Fruit fly (Drosophila melanogaster): Measurements from ENCODE around the gene LManIII.
A peak's percentile ranks its signal among the peaks of the same experiment; 100 is the strongest.

Gene LManIII

DNA sequence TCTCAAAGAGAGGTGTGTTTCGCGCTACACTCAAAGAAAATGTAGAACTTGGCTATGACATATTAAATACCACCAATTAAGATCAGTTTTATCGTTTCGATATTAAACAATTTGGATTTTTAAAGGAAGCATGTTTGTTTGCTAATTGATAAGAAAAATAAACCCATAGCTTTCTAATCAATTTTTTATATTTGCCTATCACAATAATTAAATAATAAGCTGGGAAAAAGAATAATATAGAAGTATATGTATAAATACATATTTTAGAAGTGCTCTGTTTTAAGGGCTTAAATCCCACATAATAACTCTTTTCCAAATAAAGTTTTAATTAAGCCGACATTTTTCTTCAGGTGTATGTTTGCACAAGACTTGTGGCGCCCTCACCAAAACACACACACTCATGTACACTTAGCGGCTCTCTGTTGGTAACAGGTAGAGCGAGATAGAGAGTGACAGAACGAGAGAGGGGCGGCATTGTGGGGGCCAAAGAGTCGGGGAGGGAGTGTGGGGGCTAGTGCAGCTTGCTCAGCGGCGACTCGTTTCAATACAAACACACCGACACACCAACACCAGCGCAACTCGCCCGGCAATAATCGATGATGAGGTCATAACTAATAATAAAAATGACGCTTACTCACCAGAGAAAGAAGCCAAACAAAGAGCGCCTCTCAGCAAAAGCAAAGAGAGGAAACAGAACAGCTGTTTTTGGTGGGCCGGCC is 50.7 kb downstream of the LManIII start (continued):
- TF ChIP-seq insv (GFP tag; optimal IDR thresholded peaks at IDR 0.05) (peak in 1 of 2 experiments; percentile 68), pros (GFP tag; optimal IDR thresholded peaks at IDR 0.05) (peak; percentile 47), ci (GFP tag; IDR thresholded peaks at IDR 0.05) (peak; percentile 87), hbn (GFP tag; IDR thresholded peaks at IDR 0.05; ENCODE audit: partially characterized antibody) (peak; percentile 20; the same call in 1 of the 2 replicates), Sox100B (GFP tag; optimal IDR thresholded peaks at IDR 0.05) (peak; percentile 94), fd64A (GFP tag; optimal IDR thresholded peaks at IDR 0.05) (peak; percentile 34), CG8944 (GFP tag; optimal IDR thresholded peaks at IDR 0.05) (peak; percentile 30), chinmo (GFP tag; IDR thresholded peaks at IDR 0.05; ENCODE audit: partially characterized antibody) (peak; percentile 100), mld (GFP tag; IDR thresholded peaks at IDR 0.05; ENCODE audit: partially characterized antibody) (no peak), Rfx (GFP tag; IDR thresholded peaks at IDR 0.05) (peak; percentile 85; the same call in 1 of the 2 replicates), CG1603 (tag; optimal IDR thresholded peaks at IDR 0.05) (peak; percentile 54), CG8924 (tag; optimal IDR thresholded peaks at IDR 0.05) (peak; percentile 96), stwl (tag; optimal IDR thresholded peaks at IDR 0.05) (no peak), aop (GFP tag; IDR thresholded peaks at IDR 0.05) (peak; percentile 54; the same call in 1 of the 2 replicates), corto (GFP tag; optimal IDR thresholded peaks at IDR 0.05) (no peak), MESR4 (GFP tag; optimal IDR thresholded peaks at IDR 0.05) (peak; percentile 6), CG13287 (GFP tag; IDR thresholded peaks at IDR 0.05; ENCODE audit: partially characterized antibody) (peak; percentile 61), CG9797 (GFP tag; optimal IDR thresholded peaks at IDR 0.05) (no peak), CG15601 (tag; optimal IDR thresholded peaks at IDR 0.05) (peak; percentile 82), MBD-R2 (GFP tag; IDR thresholded peaks at IDR 0.05) (0 out of 2 replicates have a peak, but pooled peaks have one; percentile 37), Med (GFP tag) (peak; percentile 90), CG10979 (tag; optimal IDR thresholded peaks at IDR 0.05) (peak; percentile 89), CG2120 (GFP tag; optimal IDR thresholded peaks at IDR 0.05) (peak; percentile 92), B-H2 (GFP tag; optimal IDR thresholded peaks at IDR 0.05) (peak; percentile 26), maf-S (GFP tag; optimal IDR thresholded peaks at IDR 0.05) (peak; percentile 39), CG7271 (tag; optimal IDR thresholded peaks at IDR 0.05) (no peak), CG7357 (GFP tag; IDR thresholded peaks at IDR 0.05) (peak; percentile 54), CG12104 (GFP tag; optimal IDR thresholded peaks at IDR 0.05) (peak; percentile 86), CG12769 (tag; optimal IDR thresholded peaks at IDR 0.05) (peak; percentile 63), HLH4C (GFP tag; IDR thresholded peaks at IDR 0.05; ENCODE audit: partially characterized antibody) (peak; percentile 30; the same call in 1 of the 3 replicates), ac (GFP tag; optimal IDR thresholded peaks at IDR 0.05) (no peak), CG9817 (tag; optimal IDR thresholded peaks at IDR 0.05) (peak; percentile 86), CG6272 (GFP tag; IDR thresholded peaks at IDR 0.05) (no peak), HmgD (GFP tag; optimal IDR thresholded peaks at IDR 0.05) (no peak), CG17328 (GFP tag; IDR thresholded peaks at IDR 0.05) (peak; percentile 83), Mes4 (GFP tag; optimal IDR thresholded peaks at IDR 0.05) (peak; percentile 70), CG7928 (GFP tag; optimal IDR thresholded peaks at IDR 0.05) (peak; percentile 52), pnt (GFP tag; optimal IDR thresholded peaks at IDR 0.05) (peak; percentile 40), crol (GFP tag; IDR thresholded peaks at IDR 0.05) (peak; percentile 99), CG3163 (GFP tag; optimal IDR thresholded peaks at IDR 0.05) (peak; percentile 83), NfI (GFP tag; optimal IDR thresholded peaks at IDR 0.05) (peak; percentile 89), phol (tag; optimal IDR thresholded peaks at IDR 0.05) (peak; percentile 92), cg (GFP tag; optimal IDR thresholded peaks at IDR 0.05) (peak; percentile 95), CG12659 (GFP tag; optimal IDR thresholded peaks at IDR 0.05) (peak; percentile 95), Gsc (GFP tag; IDR thresholded peaks at IDR 0.05) (no peak), Antp (GFP tag; optimal IDR thresholded peaks at IDR 0.05) (peak; percentile 15), Dip3 (GFP tag; optimal IDR thresholded peaks at IDR 0.05) (peak; percentile 74), Oli (tag; optimal IDR thresholded peaks at IDR 0.05) (peak; percentile 94)

Measured in whole organism, embryonic.